Worm (Caenorhabditis elegans): Measurements from ENCODE around the gene srw-123.

DNA sequence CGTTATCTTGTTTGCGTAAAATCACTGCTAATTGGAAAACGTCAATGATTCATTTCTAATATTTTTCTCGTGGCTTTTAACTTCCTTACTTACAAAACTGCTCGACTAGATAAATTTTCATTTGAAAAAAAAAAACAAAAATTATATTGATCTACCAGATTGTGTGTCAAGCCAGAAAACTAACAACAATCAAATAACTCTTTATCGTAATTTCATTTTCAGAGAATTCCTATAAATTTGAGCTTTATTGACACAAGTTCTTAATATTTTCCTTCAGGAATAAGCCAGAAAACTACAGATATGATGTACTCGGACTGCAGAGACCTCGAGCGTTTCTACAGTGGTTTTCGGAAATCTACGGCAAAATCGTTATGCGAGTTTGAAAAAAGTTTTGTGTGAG, 1.1 kb upstream of the srw-123 start, which contains the start of gene srw-124:
- no peak for TF ChIP-seq T22C8.4 (GFP tag; IDR thresholded peaks at IDR 0.05)
- TF ChIP-seq flt-1 (GFP tag; IDR thresholded peaks at IDR 0.05), result no peak
- TF ChIP-seq ztf-23 (GFP tag; IDR thresholded peaks at IDR 0.05), result no peak
- no peak for TF ChIP-seq klf-2 (GFP tag; conservative IDR thresholded peaks at IDR 0.05)
- no peak for TF ChIP-seq med-1 (GFP tag; optimal IDR thresholded peaks at IDR 0.05; ENCODE audit: insufficient read depth)
- no peak for TF ChIP-seq cog-1 (tag; optimal IDR thresholded peaks at IDR 0.05)
- TF ChIP-seq ref-1 (GFP tag; conservative IDR thresholded peaks at IDR 0.05), result no peak
- no peak for TF ChIP-seq ztf-29 (GFP tag; IDR thresholded peaks at IDR 0.05)
- TF ChIP-seq tab-1 (GFP tag; IDR thresholded peaks at IDR 0.05), result no peak

Measured in whole organism, midembryonic.